Fruit fly (Drosophila melanogaster) whole organism, pupa: ENCODE measurements around the gene CG11398.

Experiments
- CG10348 ChIP-seq: fragments of 200-800 bp; sonication (Bioruptor generic); IDR thresholded peaks from 2 replicates; pipeline ENCODE4 v1.3.6; 2022; ENCODE audit warnings: missing biosample characterization, missing genetic modification characterization
- CG14655 ChIP-seq: fragments of 200-800 bp; sonication (Bioruptor generic); optimal IDR thresholded peaks from 3 replicates; lab custom pipeline; 2017; ENCODE audit warnings: mild to moderate bottlenecking, missing biosample characterization, missing genetic modification reagents, missing genetic modification characterization
- CG15710 ChIP-seq: fragments of 200-800 bp; sonication (Bioruptor generic); optimal IDR thresholded peaks from 2 replicates; lab custom pipeline; 2018; ENCODE audit warnings: missing biosample characterization, mild to moderate bottlenecking, missing genetic modification characterization, moderate library complexity
- CG32121 ChIP-seq: fragments of 200-800 bp; sonication (Bioruptor generic); IDR thresholded peaks from 2 replicates; pipeline ENCODE4 v1.3.6; 2022; ENCODE audit warnings: missing biosample characterization, missing genetic modification characterization
- CG34367 ChIP-seq: fragments of 200-800 bp; sonication (Bioruptor generic); optimal IDR thresholded peaks from 2 replicates; lab custom pipeline; 2018; ENCODE audit warnings: missing biosample characterization, mild to moderate bottlenecking, missing genetic modification characterization
- CG8159 ChIP-seq: fragments of 200-800 bp; sonication (Bioruptor generic); optimal IDR thresholded peaks from 3 replicates; lab custom pipeline; 2018; ENCODE audit warnings: missing biosample characterization, mild to moderate bottlenecking, missing genetic modification characterization, moderate library complexity
- EcR ChIP-seq: fragments of 200-800 bp; sonication (Bioruptor generic); optimal IDR thresholded peaks from 3 replicates; lab custom pipeline; 2019; ENCODE audit warnings: missing biosample characterization, missing genetic modification characterization, mild to moderate bottlenecking, moderate library complexity, missing genetic modification reagents
- Pif1A ChIP-seq: fragments of 200-800 bp; sonication (Bioruptor generic); optimal IDR thresholded peaks from 3 replicates; lab custom pipeline; 2016; ENCODE audit warnings: missing biosample characterization, missing genetic modification characterization
- Snoo ChIP-seq: fragments of 200-800 bp; sonication (Bioruptor generic); optimal IDR thresholded peaks from 3 replicates; lab custom pipeline; 2017; ENCODE audit warnings: missing biosample characterization, mild to moderate bottlenecking, missing genetic modification characterization, inconsistent platforms
- fd96Ca ChIP-seq: fragments of 200-800 bp; sonication (Bioruptor generic); IDR thresholded peaks from 3 replicates; pipeline ENCODE4 v1.3.6; 2022; ENCODE audit warnings: missing biosample characterization, missing genetic modification characterization

DNA sequence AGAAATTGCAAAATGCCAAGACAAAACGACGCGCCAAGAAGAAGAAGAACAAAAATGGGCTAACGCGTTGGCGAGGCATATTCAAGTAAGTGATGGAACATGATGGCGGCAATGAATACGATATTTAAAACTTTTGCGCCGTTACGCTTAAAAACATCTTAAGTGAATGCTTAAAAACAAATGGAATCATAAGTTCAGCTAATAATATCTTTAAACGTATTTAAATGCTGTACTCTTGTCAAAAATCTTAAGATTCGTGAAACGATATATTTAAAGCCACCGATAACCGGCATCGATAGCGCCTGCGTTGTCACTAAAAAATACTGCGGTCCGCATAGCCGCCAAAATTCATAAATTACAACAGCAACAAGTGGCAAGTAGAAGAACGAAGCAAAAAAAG lies 24.9 kb upstream of the CG11398 start, which contains the start of gene CG11403:
- no peak for TF ChIP-seq Snoo (tag; lab: Kevin White, UChicago)
- no peak for TF ChIP-seq EcR (GFP tag; lab: Kevin White, UChicago)
- TF ChIP-seq fd96Ca (GFP tag; lab: Robert Waterston, UW) = no peak
- TF ChIP-seq CG8159 (tag; lab: Kevin White, UChicago) = no peak
- no peak for TF ChIP-seq CG15710 (tag; lab: Kevin White, UChicago)
- no peak for TF ChIP-seq CG34367
- TF ChIP-seq CG14655 (GFP tag; lab: Kevin White, UChicago) = no peak
- TF ChIP-seq Pif1A (GFP tag; lab: Kevin White, UChicago) = no peak
- TF ChIP-seq CG32121 = no peak
- TF ChIP-seq CG10348 (GFP tag; lab: Robert Waterston, UW) = no peak
